Worm (Caenorhabditis elegans): ENCODE measurements around the gene fbxa-113.

- TF ChIP-seq nhr-11 (tag; optimal IDR thresholded peaks at IDR 0.05) (no peak), sox-2 (GFP tag; IDR thresholded peaks at IDR 0.05) (no peak), odd-2 (tag; optimal IDR thresholded peaks at IDR 0.05) (no peak), dmd-4 (tag; optimal IDR thresholded peaks at IDR 0.05; ENCODE audit: borderline replicate concordance) (no peak), unc-86 (tag; optimal IDR thresholded peaks at IDR 0.05) (no peak), fax-1 (tag; optimal IDR thresholded peaks at IDR 0.05) (no peak), elt-2 (tag; optimal IDR thresholded peaks at IDR 0.05) (no peak), C08G9.2 (tag; optimal IDR thresholded peaks at IDR 0.05) (no peak), hlh-30 (tag; optimal IDR thresholded peaks at IDR 0.05; ENCODE audit: insufficient read depth) (no peak), gmeb-2 (tag; optimal IDR thresholded peaks at IDR 0.05) (no peak), ahr-1 (tag; optimal IDR thresholded peaks at IDR 0.05) (no peak), ama-1 (optimal IDR thresholded peaks at IDR 0.05) (no peak), pag-3 (tag; optimal IDR thresholded peaks at IDR 0.05; ENCODE audit: borderline replicate concordance) (no peak)
Measured at ce11 chrV:20201316-20201715, 1.9 kb upstream of the fbxa-113 start, which contains the start of gene fbxa-114.
